Fruit fly (Drosophila melanogaster) whole organism, embryonic: ENCODE measurements around the gene CG34049.

Experiments
- Antp ChIP-seq: fragments of 200-800 bp; sonication (Bioruptor generic); optimal IDR thresholded peaks from 3 replicates; lab custom pipeline; 2016; ENCODE audit warnings: missing biosample characterization, missing genetic modification characterization
- B-H1 ChIP-seq: fragments of 200-800 bp; sonication (Bioruptor generic); IDR thresholded peaks from 3 replicates; pipeline ENCODE4 v1.3.6; 2022; ENCODE audit warnings: missing biosample characterization, missing genetic modification characterization
- Bgb ChIP-seq: fragments of 200-800 bp; sonication (Bioruptor generic); IDR thresholded peaks from 2 replicates; pipeline ENCODE4 v1.3.6; 2022; ENCODE audit warnings: missing biosample characterization, missing genetic modification characterization; ENCODE audit not compliant: partially characterized antibody
- Bteb2 ChIP-seq: fragments of 200-800 bp; sonication (Bioruptor generic); optimal IDR thresholded peaks from 2 replicates; lab custom pipeline; 2016; ENCODE audit warnings: missing biosample characterization, missing genetic modification characterization
- CG10147 ChIP-seq: fragments of 200-800 bp; sonication (Bioruptor generic); optimal IDR thresholded peaks from 2 replicates; lab custom pipeline; 2019; ENCODE audit warnings: missing biosample characterization, mild to moderate bottlenecking, missing genetic modification characterization, moderate library complexity
- CG11093 ChIP-seq: fragments of 200-800 bp; sonication (Bioruptor generic); IDR thresholded peaks from 3 replicates; pipeline ENCODE4 v1.3.6; 2022; ENCODE audit warnings: missing biosample characterization, missing genetic modification characterization
- CG11456 ChIP-seq: fragments of 200-800 bp; sonication (Bioruptor generic); IDR thresholded peaks from 3 replicates; pipeline ENCODE4 v1.3.6; 2022; ENCODE audit warnings: missing biosample characterization, missing genetic modification characterization
- CG11695 ChIP-seq: fragments of 200-800 bp; sonication (Bioruptor generic); IDR thresholded peaks from 3 replicates; pipeline ENCODE4 v1.3.6; 2022; ENCODE audit warnings: missing biosample characterization, missing genetic modification characterization
- CG12155 ChIP-seq: fragments of 200-800 bp; sonication (Bioruptor generic); optimal IDR thresholded peaks from 3 replicates; lab custom pipeline; 2016; ENCODE audit warnings: missing biosample characterization, missing genetic modification characterization
- CG12299 ChIP-seq: fragments of 200-800 bp; sonication (Bioruptor generic); optimal IDR thresholded peaks from 2 replicates; lab custom pipeline; 2018; ENCODE audit warnings: missing biosample characterization, mild to moderate bottlenecking, missing genetic modification characterization
- CG14860 ChIP-seq: fragments of 200-800 bp; sonication (Bioruptor generic); IDR thresholded peaks from 3 replicates; pipeline ENCODE4 v1.3.6; 2022; ENCODE audit warnings: missing biosample characterization, missing genetic modification characterization; ENCODE audit not compliant: partially characterized antibody
- CG15011 ChIP-seq: fragments of 200-800 bp; sonication (Bioruptor generic); optimal IDR thresholded peaks from 3 replicates; lab custom pipeline; 2018; ENCODE audit warnings: missing biosample characterization, mild to moderate bottlenecking, missing genetic modification characterization
- CG16863 ChIP-seq: fragments of 200-800 bp; sonication (Bioruptor generic); optimal IDR thresholded peaks from 3 replicates; lab custom pipeline; 2016; ENCODE audit warnings: missing biosample characterization, missing genetic modification characterization
- CG1792 ChIP-seq: fragments of 200-800 bp; sonication (Bioruptor generic); optimal IDR thresholded peaks from 2 replicates; lab custom pipeline; 2016; ENCODE audit warnings: missing biosample characterization, missing genetic modification characterization
- CG18476 ChIP-seq: fragments of 200-800 bp; sonication (Bioruptor generic); optimal IDR thresholded peaks from 2 replicates; lab custom pipeline; 2016; ENCODE audit warnings: missing biosample characterization, mild to moderate bottlenecking, missing genetic modification characterization
- CG2120 ChIP-seq: fragments of 200-800 bp; sonication (Bioruptor generic); optimal IDR thresholded peaks from 3 replicates; lab custom pipeline; 2016; ENCODE audit warnings: missing biosample characterization, missing genetic modification characterization
- CG2712 ChIP-seq: fragments of 200-800 bp; optimal IDR thresholded peaks from 3 replicates; lab custom pipeline; 2019; ENCODE audit warnings: missing biosample characterization, mild to moderate bottlenecking, missing genetic modification characterization, moderate library complexity
- CG2889 ChIP-seq: fragments of 200-800 bp; sonication (Bioruptor generic); IDR thresholded peaks from 3 replicates; pipeline ENCODE4 v1.3.6; 2022; ENCODE audit warnings: missing biosample characterization, missing genetic modification characterization
- CG31224 ChIP-seq: fragments of 200-800 bp; sonication (Bioruptor generic); IDR thresholded peaks from 2 replicates; pipeline ENCODE4 v1.3.6; 2022; ENCODE audit warnings: missing biosample characterization, missing genetic modification characterization
- CG32532 ChIP-seq: fragments of 200-800 bp; sonication (Bioruptor generic); IDR thresholded peaks from 2 replicates; pipeline ENCODE4 v1.3.6; 2022; ENCODE audit warnings: missing biosample characterization, missing genetic modification characterization
- CG34376 ChIP-seq: fragments of 200-800 bp; sonication (Bioruptor generic); optimal IDR thresholded peaks from 2 replicates; lab custom pipeline; 2018; ENCODE audit warnings: missing biosample characterization, mild to moderate bottlenecking, missing genetic modification characterization
- CG3726 ChIP-seq: fragments of 200-800 bp; sonication (Bioruptor generic); IDR thresholded peaks from 3 replicates; pipeline ENCODE4, ENCODE4 v1.3.6; 2022; ENCODE audit warnings: missing biosample characterization, missing genetic modification characterization
- CG4617 ChIP-seq: fragments of 200-800 bp; sonication (Bioruptor generic); optimal IDR thresholded peaks from 3 replicates; lab custom pipeline; 2016; ENCODE audit warnings: missing biosample characterization, missing genetic modification characterization, borderline replicate concordance
- CG6654 ChIP-seq: fragments of 200-800 bp; sonication (Bioruptor generic); optimal IDR thresholded peaks from 2 replicates; lab custom pipeline; 2017; ENCODE audit warnings: missing biosample characterization, mild to moderate bottlenecking, missing genetic modification characterization
- CTCF ChIP-seq: fragments of 200-800 bp; sonication (Bioruptor generic); optimal IDR thresholded peaks from 2 replicates; lab custom pipeline; 2017; ENCODE audit warnings: missing biosample characterization, mild to moderate bottlenecking, missing genetic modification characterization, moderate library complexity
- CoRest ChIP-seq: fragments of 200-800 bp; sonication (Bioruptor generic); optimal IDR thresholded peaks from 3 replicates; lab custom pipeline; 2018; ENCODE audit warnings: missing biosample characterization, mild to moderate bottlenecking, missing genetic modification characterization, moderate library complexity
- D19B ChIP-seq: fragments of 200-800 bp; sonication (Bioruptor generic); optimal IDR thresholded peaks from 2 replicates; lab custom pipeline; 2017; ENCODE audit warnings: missing biosample characterization, mild to moderate bottlenecking, missing genetic modification characterization
- Dad ChIP-seq: fragments of 200-800 bp; sonication (Bioruptor generic); optimal IDR thresholded peaks from 3 replicates; lab custom pipeline; 2016; ENCODE audit warnings: missing biosample characterization, missing genetic modification characterization
- Dbx ChIP-seq: fragments of 200-800 bp; sonication (Bioruptor generic); IDR thresholded peaks from 3 replicates; pipeline ENCODE4 v1.3.6; 2022; ENCODE audit warnings: missing biosample characterization, missing genetic modification characterization
- GATAe ChIP-seq: fragments of 200-800 bp; sonication (Bioruptor generic); conservative IDR thresholded peaks from 2 replicates; pipeline ENCODE4 v1.3.6; 2022; ENCODE audit warnings: missing biosample characterization, missing genetic modification characterization
- HLH4C ChIP-seq: fragments of 200-800 bp; sonication (Bioruptor generic); IDR thresholded peaks from 3 replicates; pipeline ENCODE4 v1.3.6; 2022; ENCODE audit warnings: missing biosample characterization, missing genetic modification characterization; ENCODE audit not compliant: partially characterized antibody
- Mad ChIP-seq: fragments of 200-800 bp; sonication (Bioruptor generic); optimal IDR thresholded peaks from 2 replicates; lab custom pipeline; 2016; ENCODE audit warnings: missing biosample characterization, missing genetic modification characterization
- Pdp1 ChIP-seq, 2 experiments: fragments of 200-800 bp; sonication (Bioruptor generic); optimal IDR thresholded peaks; 3 replicates each; lab custom pipeline; 2016; ENCODE audit warnings: missing biosample characterization in 2 of 2, missing genetic modification characterization in 2 of 2, mild to moderate bottlenecking in 1 of 2, moderate library complexity in 1 of 2
- Ptx1 ChIP-seq: fragments of 200-800 bp; sonication (Bioruptor generic); IDR thresholded peaks from 2 replicates; pipeline ENCODE4 v1.3.6; 2022; ENCODE audit warnings: missing biosample characterization, missing genetic modification characterization
- Ssrp ChIP-seq: fragments of 200-800 bp; sonication (Bioruptor generic); optimal IDR thresholded peaks from 2 replicates; lab custom pipeline; 2018; ENCODE audit warnings: missing biosample characterization, mild to moderate bottlenecking, missing genetic modification characterization, moderate library complexity
- az2 ChIP-seq: fragments of 200-800 bp; sonication (Bioruptor generic); optimal IDR thresholded peaks from 3 replicates; lab custom pipeline; 2016; ENCODE audit warnings: missing biosample characterization, missing genetic modification characterization
- chif ChIP-seq, 2 experiments: fragments of 200-800 bp; sonication (Bioruptor generic); optimal IDR thresholded peaks; 3 replicates each; lab custom pipeline; 2016; ENCODE audit warnings: missing biosample characterization in 2 of 2, missing genetic modification characterization in 2 of 2
- fd102C ChIP-seq: fragments of 200-800 bp; sonication (Bioruptor generic); optimal IDR thresholded peaks from 2 replicates; lab custom pipeline; 2018; ENCODE audit warnings: missing biosample characterization, mild to moderate bottlenecking, missing genetic modification characterization, moderate library complexity
- fd64A ChIP-seq: fragments of 200-800 bp; sonication (Bioruptor generic); optimal IDR thresholded peaks from 3 replicates; lab custom pipeline; 2018; ENCODE audit warnings: missing biosample characterization, mild to moderate bottlenecking, missing genetic modification characterization
- fru ChIP-seq: fragments of >200 bp; optimal IDR thresholded peaks from 2 replicates; lab custom pipeline; 2017
- gem ChIP-seq: fragments of 200-800 bp; sonication (Bioruptor generic); optimal IDR thresholded peaks from 2 replicates; lab custom pipeline; 2019; ENCODE audit warnings: missing biosample characterization, mild to moderate bottlenecking, missing genetic modification characterization, moderate library complexity
- ind ChIP-seq: fragments of 200-800 bp; sonication (Bioruptor generic); optimal IDR thresholded peaks from 3 replicates; lab custom pipeline; 2016; ENCODE audit warnings: missing biosample characterization, missing genetic modification characterization
- mam ChIP-seq: fragments of 200-800 bp; sonication (Bioruptor generic); optimal IDR thresholded peaks from 3 replicates; lab custom pipeline; 2016; ENCODE audit warnings: missing biosample characterization, missing genetic modification characterization
- nau ChIP-seq: fragments of 200-800 bp; sonication (Bioruptor generic); optimal IDR thresholded peaks from 3 replicates; lab custom pipeline; 2017; ENCODE audit warnings: missing biosample characterization, mild to moderate bottlenecking, missing genetic modification characterization, missing genetic modification reagents
- shn ChIP-seq: fragments of 200-800 bp; sonication (Bioruptor generic); optimal IDR thresholded peaks from 3 replicates; lab custom pipeline; 2016; ENCODE audit warnings: missing biosample characterization, missing genetic modification characterization
- slou ChIP-seq: fragments of 200-800 bp; sonication (Bioruptor generic); optimal IDR thresholded peaks from 3 replicates; lab custom pipeline; 2016; ENCODE audit warnings: missing biosample characterization, missing genetic modification characterization
- slp2 ChIP-seq: fragments of 200-800 bp; sonication (Bioruptor generic); optimal IDR thresholded peaks from 2 replicates; lab custom pipeline; 2016; ENCODE audit warnings: missing biosample characterization, missing genetic modification characterization
- so ChIP-seq: fragments of 200-800 bp; sonication (Bioruptor generic); IDR thresholded peaks from 3 replicates; pipeline ENCODE4 v1.3.6; 2022; ENCODE audit warnings: missing biosample characterization, missing genetic modification characterization
- tio ChIP-seq: fragments of 200-800 bp; sonication (Bioruptor generic); optimal IDR thresholded peaks from 2 replicates; lab custom pipeline; 2017; ENCODE audit warnings: missing biosample characterization, missing genetic modification characterization, inconsistent platforms
- unpg ChIP-seq: fragments of 200-800 bp; sonication (Bioruptor generic); optimal IDR thresholded peaks from 3 replicates; lab custom pipeline; 2018; ENCODE audit warnings: missing biosample characterization, mild to moderate bottlenecking, missing genetic modification characterization, moderate library complexity
- wdn ChIP-seq: fragments of 200-800 bp; sonication (Bioruptor generic); IDR thresholded peaks from 2 replicates; pipeline ENCODE4 v1.3.6; 2022; ENCODE audit warnings: missing biosample characterization, missing genetic modification characterization
- zen2 ChIP-seq: fragments of 200-800 bp; sonication (Bioruptor generic); IDR thresholded peaks from 3 replicates; pipeline ENCODE4 v1.3.6; 2022; ENCODE audit warnings: missing biosample characterization, missing genetic modification characterization; ENCODE audit not compliant: partially characterized antibody

CG34049 gene

DNA sequence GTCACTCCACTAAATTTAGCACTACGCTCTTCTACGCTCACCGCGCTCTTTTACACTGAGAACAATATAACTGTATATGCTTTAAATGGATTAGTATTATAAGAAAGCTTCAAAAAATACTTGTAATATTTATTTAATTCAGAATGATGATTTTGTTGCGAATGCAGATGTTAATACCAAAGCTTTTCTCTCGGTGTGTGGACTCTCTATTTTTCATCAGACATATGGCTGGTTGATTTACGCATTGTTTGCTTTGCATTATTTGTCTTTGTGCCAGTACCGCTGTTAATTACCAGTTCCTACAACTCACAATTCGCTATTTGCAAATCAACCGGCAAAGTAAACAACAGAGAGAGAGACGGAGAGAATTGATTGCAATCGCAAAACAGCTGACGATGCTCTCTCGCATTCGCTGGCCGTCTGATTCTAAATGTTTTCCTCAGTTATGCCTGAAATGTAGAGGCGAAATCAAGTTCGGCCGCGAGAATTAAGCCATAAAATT, 43.4 kb downstream of the CG34049 start (continued):
- TF ChIP-seq Bgb (GFP tag; lab: Robert Waterston, UW) (no peak), GATAe (GFP tag; lab: Robert Waterston, UW) (peak; percentile 84), CG10147 (GFP tag; lab: Kevin White, UChicago) (peak; percentile 95), ind (GFP tag; lab: Kevin White, UChicago) (peak; percentile 94), CG11456 (GFP tag; lab: Robert Waterston, UW) (peak; percentile 99), fru (lab: Kevin White, UChicago) (no peak), CG12299 (tag; lab: Kevin White, UChicago) (peak; percentile 93), slp2 (peak; percentile 90), CG1792 (peak; percentile 91), so (GFP tag; lab: Robert Waterston, UW) (peak; percentile 98), Ssrp (tag; lab: Kevin White, UChicago) (peak; percentile 91), fd64A (GFP tag; lab: Kevin White, UChicago) (peak; percentile 90), shn (GFP tag; lab: Kevin White, UChicago) (peak; percentile 94), wdn (GFP tag; lab: Robert Waterston, UW) (peak; percentile 96), Dbx (GFP tag; lab: Robert Waterston, UW) (peak; percentile 98), Dad (peak; percentile 92), CG11093 (peak; percentile 96), HLH4C (GFP tag; lab: Robert Waterston, UW) (no peak), CG2712 (tag; lab: Kevin White, UChicago) (peak; percentile 96), CTCF (peak; percentile 41), CG12155 (GFP tag; lab: Kevin White, UChicago) (peak; percentile 93), az2 (GFP tag; lab: Kevin White, UChicago) (peak; percentile 96), CG14860 (GFP tag; lab: Robert Waterston, UW) (no peak), CG15011 (peak; percentile 91), Mad (peak; percentile 97), chif (GFP tag; optimal IDR thresholded peaks at IDR 0.05; lab: Kevin White, UChicago) (peak; percentile 95), nau (peak; percentile 92), CG11695 (peak; percentile 98), Pdp1 (GFP tag; optimal IDR thresholded peaks at IDR 0.05; lab: Kevin White, UChicago) (peak; percentile 94 to 96), unpg (GFP tag; lab: Kevin White, UChicago) (peak; percentile 95), zen2 (no peak), CG16863 (GFP tag; lab: Kevin White, UChicago) (peak; percentile 92), Bteb2 (GFP tag; lab: Kevin White, UChicago) (peak; percentile 96), CG32532 (GFP tag; lab: Robert Waterston, UW) (peak; percentile 99), CG34376 (GFP tag; lab: Kevin White, UChicago) (peak; percentile 94), Antp (GFP tag; lab: Kevin White, UChicago) (peak; percentile 85), fd102C (GFP tag; lab: Kevin White, UChicago) (peak; percentile 83), CoRest (peak; percentile 97), CG31224 (peak; percentile 94), gem (tag; lab: Kevin White, UChicago) (peak; percentile 99), CG3726 (GFP tag; lab: Robert Waterston, UW) (peak; percentile 94), mam (GFP tag; lab: Kevin White, UChicago) (peak; percentile 96), CG2889 (GFP tag; lab: Robert Waterston, UW) (peak; percentile 96), CG18476 (peak; percentile 95), CG4617 (GFP tag; lab: Kevin White, UChicago) (peak; percentile 77), slou (peak; percentile 92), D19B (peak; percentile 86), CG2120 (GFP tag; lab: Kevin White, UChicago) (peak; percentile 99), B-H1 (GFP tag; lab: Robert Waterston, UW) (peak; percentile 97), CG6654 (GFP tag; lab: Kevin White, UChicago) (peak; percentile 81), tio (GFP tag; lab: Kevin White, UChicago) (peak; percentile 97), Ptx1 (GFP tag; lab: Robert Waterston, UW) (peak; percentile 99)
